Worm (Caenorhabditis elegans): Measurements from ENCODE around the gene srz-31.

DNA sequence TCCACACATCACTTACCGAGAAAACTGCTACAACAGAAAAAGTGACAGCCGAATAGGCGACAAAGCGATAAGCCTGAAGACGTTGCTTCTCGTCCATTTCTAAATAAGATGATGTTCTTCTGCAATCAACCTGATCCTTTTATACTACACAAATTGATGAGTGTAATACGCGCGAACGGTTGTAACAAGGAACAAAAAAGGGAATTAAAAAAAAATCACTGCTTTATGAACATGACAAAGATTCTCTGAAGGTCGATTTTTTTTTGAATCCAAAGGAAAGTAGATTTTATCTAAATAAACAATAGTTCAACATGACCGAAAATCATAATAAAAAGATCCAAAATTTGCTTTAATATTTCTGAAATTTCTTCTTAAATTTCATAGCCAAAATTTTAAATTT is 37.9 kb upstream of the srz-31 start, which contains the start of gene col-133:
- TF ChIP-seq hmg-4 (GFP tag; optimal IDR thresholded peaks at IDR 0.05): no peak
- no peak for TF ChIP-seq hnd-1 (tag; optimal IDR thresholded peaks at IDR 0.05)
- TF ChIP-seq sea-1 (GFP tag; conservative IDR thresholded peaks at IDR 0.05): no peak
- no peak for TF ChIP-seq hmbx-1 (tag; optimal IDR thresholded peaks at IDR 0.05)
- TF ChIP-seq ama-1 (optimal IDR thresholded peaks at IDR 0.05): no peak
- TF ChIP-seq flt-1 (GFP tag; IDR thresholded peaks at IDR 0.05): no peak
- TF ChIP-seq scrt-1 (GFP tag; IDR thresholded peaks at IDR 0.05): no peak
- no peak for TF ChIP-seq ceh-36 (tag; optimal IDR thresholded peaks at IDR 0.05)
- TF ChIP-seq ets-7 (tag; optimal IDR thresholded peaks at IDR 0.05): no peak
- no peak for TF ChIP-seq aly-1 (tag; optimal IDR thresholded peaks at IDR 0.05)
- TF ChIP-seq F13C5.2 (tag; optimal IDR thresholded peaks at IDR 0.05): no peak
- TF ChIP-seq pes-1 (GFP tag; IDR thresholded peaks at IDR 0.05): no peak
- TF ChIP-seq tra-4 (tag; optimal IDR thresholded peaks at IDR 0.05): no peak
- no peak for TF ChIP-seq ceh-13 (GFP tag; optimal IDR thresholded peaks at IDR 0.05)
